Worm (Caenorhabditis elegans) whole organism, late embryonic: ENCODE measurements around the gene nhr-12.

Experiments
- C08G9.2 ChIP-seq: sonication (generic microtip); optimal IDR thresholded peaks from 2 replicates; lab custom pipeline; 2016; ENCODE audit warnings: mild to moderate bottlenecking, missing genetic modification characterization, moderate library complexity, missing compliant biosample characterization
- F13H6.1 ChIP-seq: sonication (generic microtip); optimal IDR thresholded peaks from 2 replicates; lab custom pipeline; 2016; ENCODE audit warnings: missing genetic modification characterization, missing compliant biosample characterization
- K02D7.2 ChIP-seq: sonication (generic microtip); optimal IDR thresholded peaks from 2 replicates; lab custom pipeline; 2017; ENCODE audit warnings: mild to moderate bottlenecking, missing genetic modification characterization, missing compliant biosample characterization
- T23F11.4 ChIP-seq: fragments of 200-800 bp; sonication (Bioruptor generic); optimal IDR thresholded peaks from 2 replicates; lab custom pipeline; 2018; ENCODE audit warnings: mild to moderate bottlenecking, missing genetic modification characterization, missing compliant biosample characterization
- ahr-1 ChIP-seq: sonication (generic microtip); optimal IDR thresholded peaks from 2 replicates; lab custom pipeline; 2016; ENCODE audit warnings: missing genetic modification characterization, missing compliant biosample characterization
- ama-1 ChIP-seq: fragments of 150-350 bp; optimal IDR thresholded peaks from 2 replicates; lab custom pipeline; 2014
- ceh-14 ChIP-seq: sonication (generic microtip); optimal IDR thresholded peaks from 2 replicates; lab custom pipeline; 2016; ENCODE audit warnings: missing genotype, missing genetic modification characterization, missing compliant biosample characterization
- ceh-18 ChIP-seq: sonication (generic microtip); optimal IDR thresholded peaks from 2 replicates; lab custom pipeline; 2016; ENCODE audit warnings: missing genetic modification characterization, missing compliant biosample characterization
- ceh-2 ChIP-seq: sonication (generic microtip); optimal IDR thresholded peaks from 2 replicates; lab custom pipeline; 2016; ENCODE audit warnings: missing genotype, missing genetic modification characterization, missing compliant biosample characterization
- ceh-24 ChIP-seq: sonication (generic microtip); optimal IDR thresholded peaks from 2 replicates; lab custom pipeline; 2016; ENCODE audit warnings: mild to moderate bottlenecking, missing genetic modification characterization, missing compliant biosample characterization
- ceh-30 ChIP-seq: fragments of 150-350 bp; optimal IDR thresholded peaks from 2 replicates; lab custom pipeline; 2014; ENCODE audit warnings: missing biosample characterization, missing genetic modification characterization
- ceh-34 ChIP-seq: sonication (generic microtip); optimal IDR thresholded peaks from 2 replicates; lab custom pipeline; 2016; ENCODE audit warnings: mild to moderate bottlenecking, missing genetic modification characterization, missing compliant biosample characterization
- ceh-48 ChIP-seq: sonication (generic microtip); optimal IDR thresholded peaks from 2 replicates; lab custom pipeline; 2016; ENCODE audit warnings: missing genetic modification characterization, inconsistent platforms, missing compliant biosample characterization
- ceh-6 ChIP-seq: fragments of 200-800 bp; sonication (Bioruptor generic); optimal IDR thresholded peaks from 2 replicates; lab custom pipeline; 2018; ENCODE audit warnings: mild to moderate bottlenecking, missing genetic modification characterization, missing compliant biosample characterization
- ceh-9 ChIP-seq: sonication (generic microtip); optimal IDR thresholded peaks from 2 replicates; lab custom pipeline; 2016; ENCODE audit warnings: mild to moderate bottlenecking, missing genetic modification characterization, inconsistent platforms, missing compliant biosample characterization
- dmd-4 ChIP-seq: sonication (generic microtip); optimal IDR thresholded peaks from 2 replicates; lab custom pipeline; 2016; ENCODE audit warnings: borderline replicate concordance, missing genetic modification characterization, missing compliant biosample characterization
- elt-2 ChIP-seq: sonication (generic microtip); optimal IDR thresholded peaks from 2 replicates; lab custom pipeline; 2016; ENCODE audit warnings: missing genetic modification reagents, missing genetic modification characterization, missing compliant biosample characterization
- elt-4 ChIP-seq: sonication (generic microtip); optimal IDR thresholded peaks from 2 replicates; lab custom pipeline; 2016; ENCODE audit warnings: missing genetic modification characterization, missing compliant biosample characterization
- ets-4 ChIP-seq: sonication (generic microtip); optimal IDR thresholded peaks from 2 replicates; lab custom pipeline; 2016; ENCODE audit warnings: missing genetic modification characterization, missing compliant biosample characterization
- eyg-1 ChIP-seq: sonication (generic microtip); optimal IDR thresholded peaks from 2 replicates; lab custom pipeline; 2016; ENCODE audit warnings: missing genotype, missing genetic modification characterization, missing compliant biosample characterization
- fax-1 ChIP-seq: sonication (generic microtip); optimal IDR thresholded peaks from 2 replicates; lab custom pipeline; 2016; ENCODE audit warnings: missing genotype, missing genetic modification characterization, missing compliant biosample characterization
- fkh-10 ChIP-seq: fragments of 150-350 bp; optimal IDR thresholded peaks from 2 replicates; lab custom pipeline; 2014; ENCODE audit warnings: missing biosample characterization, missing genetic modification reagents, missing genetic modification characterization
- fkh-6 ChIP-seq: sonication (generic microtip); optimal IDR thresholded peaks from 2 replicates; lab custom pipeline; 2016; ENCODE audit warnings: missing genetic modification characterization, missing compliant biosample characterization
- gmeb-2 ChIP-seq: sonication (generic microtip); optimal IDR thresholded peaks from 2 replicates; lab custom pipeline; 2016; ENCODE audit warnings: missing genetic modification characterization, inconsistent platforms, missing compliant biosample characterization
- hlh-15 ChIP-seq: sonication (generic microtip); optimal IDR thresholded peaks from 2 replicates; lab custom pipeline; 2016; ENCODE audit warnings: missing genetic modification characterization, missing compliant biosample characterization
- hlh-30 ChIP-seq: sonication (generic microtip); optimal IDR thresholded peaks from 2 replicates; lab custom pipeline; 2017; ENCODE audit warnings: antibody characterized with exemption, missing genetic modification characterization, missing compliant biosample characterization; ENCODE audit not compliant: insufficient read depth
- lim-6 ChIP-seq: sonication (generic microtip); optimal IDR thresholded peaks from 2 replicates; lab custom pipeline; 2016; ENCODE audit warnings: missing genetic modification characterization, missing compliant biosample characterization
- lin-11 ChIP-seq: fragments of 200-800 bp; sonication (Bioruptor generic); optimal IDR thresholded peaks from 2 replicates; lab custom pipeline; 2018; ENCODE audit warnings: mild to moderate bottlenecking, missing genetic modification characterization, missing compliant biosample characterization
- madf-2 ChIP-seq: sonication (generic microtip); optimal IDR thresholded peaks from 2 replicates; lab custom pipeline; 2017; ENCODE audit warnings: missing genetic modification characterization, missing compliant biosample characterization
- mec-3 ChIP-seq: sonication (generic microtip); optimal IDR thresholded peaks from 2 replicates; lab custom pipeline; 2016; ENCODE audit warnings: borderline replicate concordance, missing genetic modification characterization, missing compliant biosample characterization
- nhr-11 ChIP-seq: fragments of 150-350 bp; optimal IDR thresholded peaks from 2 replicates; lab custom pipeline; 2014; ENCODE audit warnings: missing biosample characterization, missing genetic modification characterization
- pag-3 ChIP-seq: sonication (generic microtip); optimal IDR thresholded peaks from 2 replicates; lab custom pipeline; 2016; ENCODE audit warnings: missing compliant biosample characterization, missing genetic modification characterization, borderline replicate concordance
- pat-9 ChIP-seq: fragments of 200-800 bp; sonication (Bioruptor generic); optimal IDR thresholded peaks from 2 replicates; lab custom pipeline; 2018; ENCODE audit warnings: mild to moderate bottlenecking, missing genetic modification characterization, moderate library complexity, missing compliant biosample characterization
- pha-2 ChIP-seq: sonication (generic microtip); optimal IDR thresholded peaks from 2 replicates; lab custom pipeline; 2017; ENCODE audit warnings: mild to moderate bottlenecking, missing genetic modification characterization, missing compliant biosample characterization
- pha-4 ChIP-seq: fragments of 150-350 bp; optimal IDR thresholded peaks from 2 replicates; lab custom pipeline; 2018; ENCODE audit warnings: missing biosample characterization, missing genetic modification reagents, missing genetic modification characterization
- pqm-1 ChIP-seq: sonication (generic microtip); optimal IDR thresholded peaks from 2 replicates; lab custom pipeline; 2016; ENCODE audit warnings: missing genetic modification characterization, missing compliant biosample characterization
- pros-1 ChIP-seq: fragments of 150-350 bp; optimal IDR thresholded peaks from 2 replicates; lab custom pipeline; 2014; ENCODE audit warnings: missing biosample characterization, missing genetic modification reagents, missing genetic modification characterization
- ref-2 ChIP-seq: sonication (generic microtip); optimal IDR thresholded peaks from 2 replicates; lab custom pipeline; 2016; ENCODE audit warnings: missing genetic modification characterization, missing compliant biosample characterization
- rnt-1 ChIP-seq: sonication (generic microtip); optimal IDR thresholded peaks from 2 replicates; lab custom pipeline; 2016; ENCODE audit warnings: missing genetic modification characterization, missing compliant biosample characterization
- sox-4 ChIP-seq: sonication (generic microtip); optimal IDR thresholded peaks from 2 replicates; lab custom pipeline; 2017; ENCODE audit warnings: mild to moderate bottlenecking, missing genetic modification characterization, inconsistent platforms, missing compliant biosample characterization
- syd-9 ChIP-seq: sonication (generic microtip); optimal IDR thresholded peaks from 2 replicates; lab custom pipeline; 2016; ENCODE audit warnings: mild to moderate bottlenecking, missing genetic modification characterization, moderate library complexity, missing compliant biosample characterization
- ttx-3 ChIP-seq: sonication (generic microtip); optimal IDR thresholded peaks from 2 replicates; lab custom pipeline; 2016; ENCODE audit warnings: missing genetic modification reagents, missing genetic modification characterization, missing compliant biosample characterization
- unc-3 ChIP-seq, 2 experiments: fragments of 200-800 bp in 1 of 2; sonication (Bioruptor generic) in 1 of 2; sonication (generic microtip) in 1 of 2; conservative IDR thresholded peaks in 1 of 2; optimal IDR thresholded peaks in 1 of 2; 2 replicates each; pipeline versions ENCODE4 v1.3.6 to Lab custom; 2016 to 2022; ENCODE audit warnings: missing compliant biosample characterization in 2 of 2, missing genetic modification characterization in 2 of 2, missing genetic modification reagents in 1 of 2
- unc-86 ChIP-seq: sonication (generic microtip); optimal IDR thresholded peaks from 2 replicates; lab custom pipeline; 2016; ENCODE audit warnings: missing genetic modification characterization, missing compliant biosample characterization
- ztf-16 ChIP-seq: sonication (generic microtip); optimal IDR thresholded peaks from 2 replicates; lab custom pipeline; 2017; ENCODE audit warnings: missing genetic modification characterization, missing compliant biosample characterization

nhr-12 gene

ce11 chrV:10123324-10123723 is 39.5 kb upstream of the nhr-12 start, which contains the start of gene C08B6.6:
Gene C08B6.6, plus strand, starts transcription at chrV:10123624.
- no peak for TF ChIP-seq ceh-14
- TF ChIP-seq ceh-24 (tag; lab: Kevin White, UChicago), result no peak
- no peak for TF ChIP-seq pha-4 (tag; lab: Kevin White, UChicago)
- TF ChIP-seq mec-3, result no peak
- TF ChIP-seq elt-2 (tag; lab: Kevin White, UChicago), result no peak
- TF ChIP-seq F13H6.1 (tag; lab: Kevin White, UChicago), result no peak
- TF ChIP-seq ceh-30, result no peak
- no peak for TF ChIP-seq elt-4 (tag; lab: Kevin White, UChicago)
- no peak for TF ChIP-seq unc-86 (tag; lab: Kevin White, UChicago)
- no peak for TF ChIP-seq ztf-16 (tag; lab: Kevin White, UChicago)
- TF ChIP-seq pat-9 (tag; lab: Kevin White, UChicago), result no peak
- no peak for TF ChIP-seq fax-1 (tag; lab: Kevin White, UChicago)
- TF ChIP-seq ceh-18 (tag; lab: Kevin White, UChicago), result no peak
- no peak for TF ChIP-seq ceh-6 (GFP tag; lab: Kevin White, UChicago)
- no peak for TF ChIP-seq K02D7.2 (tag; lab: Kevin White, UChicago)
- TF ChIP-seq sox-4, result no peak
- TF ChIP-seq dmd-4 (tag; lab: Kevin White, UChicago), result no peak
- no peak for TF ChIP-seq ama-1
- no peak for TF ChIP-seq pqm-1
- no peak for TF ChIP-seq eyg-1 (tag; lab: Kevin White, UChicago)

DNA sequence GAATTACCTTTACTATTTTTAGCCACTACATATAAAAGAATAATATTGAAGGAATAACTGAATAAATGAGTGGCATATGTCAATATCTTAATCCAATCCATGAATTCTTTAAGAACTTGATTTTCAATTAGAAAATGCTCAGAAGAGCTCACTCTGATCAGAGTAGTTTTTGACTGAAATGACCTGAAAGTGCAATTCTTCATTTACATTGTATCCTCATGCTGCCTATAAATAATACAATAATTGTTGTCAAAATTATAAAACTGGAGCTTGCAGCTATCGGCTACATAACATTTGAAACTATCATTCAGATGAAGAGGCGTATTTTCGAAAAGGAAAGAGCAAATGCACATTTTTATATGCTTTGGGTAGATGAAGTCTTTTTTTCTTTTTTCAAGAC is 38.8 kb upstream of the nhr-12 start, which contains the start of gene srxa-19:
srxa-19 (minus strand) TSS at position 101 of the 400 bp plus-strand sequence.
- TF ChIP-seq fax-1 (tag; lab: Kevin White, UChicago) (no peak), T23F11.4 (GFP tag; lab: Kevin White, UChicago) (no peak), lim-6 (tag; lab: Kevin White, UChicago) (no peak), K02D7.2 (tag; lab: Kevin White, UChicago) (no peak), ceh-18 (tag; lab: Kevin White, UChicago) (no peak), fkh-6 (tag; lab: Kevin White, UChicago) (no peak), hlh-30 (tag; lab: Kevin White, UChicago) (no peak), ttx-3 (tag; lab: Kevin White, UChicago) (no peak), fkh-10 (no peak), sox-4 (no peak), ceh-48 (tag; lab: Kevin White, UChicago) (no peak), C08G9.2 (tag; lab: Kevin White, UChicago) (no peak)

DNA sequence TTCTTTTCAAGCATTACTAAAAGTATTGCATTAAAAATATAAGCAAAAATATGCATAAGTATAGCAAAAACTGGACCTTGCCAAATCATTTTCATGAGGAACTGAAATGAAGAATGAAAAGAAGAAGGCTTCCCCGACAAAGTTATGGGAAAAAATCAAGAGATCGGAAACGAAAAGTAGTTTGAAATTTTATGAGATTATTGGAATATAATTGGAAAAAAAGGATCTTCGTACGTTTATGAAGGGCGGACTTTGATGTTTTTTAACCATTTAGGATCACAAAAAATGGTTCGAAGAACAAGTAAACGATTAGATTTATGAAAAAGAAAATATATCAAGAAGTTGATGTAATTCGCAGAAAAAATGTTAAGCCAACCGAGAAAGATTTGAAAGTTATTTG is 37.0 kb upstream of the nhr-12 start, which contains the start of gene srxa-18:
srxa-18 (minus strand) TSS at position 100 of the 400 bp plus-strand sequence.
- TF ChIP-seq pag-3 (tag; lab: Kevin White, UChicago), result no peak
- no peak for TF ChIP-seq madf-2 (tag; lab: Kevin White, UChicago)
- no peak for TF ChIP-seq nhr-11 (tag; lab: Kevin White, UChicago)
- TF ChIP-seq mec-3, result no peak
- no peak for TF ChIP-seq rnt-1 (tag; lab: Kevin White, UChicago)
- TF ChIP-seq fkh-10, result no peak
- no peak for TF ChIP-seq pat-9 (tag; lab: Kevin White, UChicago)
- no peak for TF ChIP-seq K02D7.2 (tag; lab: Kevin White, UChicago)
- no peak for TF ChIP-seq hlh-15
- no peak for TF ChIP-seq ceh-24 (tag; lab: Kevin White, UChicago)
- TF ChIP-seq ceh-34 (tag; lab: Kevin White, UChicago), result no peak
- no peak for TF ChIP-seq pros-1 (tag; lab: Kevin White, UChicago)
- TF ChIP-seq pha-2, result no peak
- TF ChIP-seq ceh-2 (tag; lab: Kevin White, UChicago), result no peak

- TF ChIP-seq syd-9, result no peak
- TF ChIP-seq unc-3 (GFP tag; conservative IDR thresholded peaks at IDR 0.05; lab: Robert Waterston, UW), result no peak
- TF ChIP-seq unc-3 (tag; optimal IDR thresholded peaks at IDR 0.05; lab: Kevin White, UChicago), result no peak
- no peak for TF ChIP-seq ceh-9 (tag; lab: Kevin White, UChicago)
- no peak for TF ChIP-seq lin-11
- no peak for TF ChIP-seq ama-1
- no peak for TF ChIP-seq ceh-6 (GFP tag; lab: Kevin White, UChicago)
- TF ChIP-seq unc-86 (tag; lab: Kevin White, UChicago), result no peak
- no peak for TF ChIP-seq ahr-1 (tag; lab: Kevin White, UChicago)
- TF ChIP-seq K02D7.2 (tag; lab: Kevin White, UChicago), result no peak
- TF ChIP-seq ceh-2 (tag; lab: Kevin White, UChicago), result no peak
- TF ChIP-seq elt-4 (tag; lab: Kevin White, UChicago), result no peak
- no peak for TF ChIP-seq fkh-10
- TF ChIP-seq sox-4, result no peak
- TF ChIP-seq gmeb-2 (tag; lab: Kevin White, UChicago), result no peak
- no peak for TF ChIP-seq C08G9.2 (tag; lab: Kevin White, UChicago)
- no peak for TF ChIP-seq ets-4 (tag; lab: Kevin White, UChicago)
- no peak for TF ChIP-seq ceh-34 (tag; lab: Kevin White, UChicago)
- TF ChIP-seq hlh-30 (tag; lab: Kevin White, UChicago), result no peak
- no peak for TF ChIP-seq ref-2
Measured at ce11 chrV:10117465-10117864, 33.6 kb upstream of the nhr-12 start, which contains the start of gene C08B6.5. Gene C08B6.5, plus strand, starts transcription at chrV:10117765.
